Worm (Caenorhabditis elegans): ENCODE data around the gene ins-17.
A peak's percentile ranks its signal among the peaks of the same experiment; 100 is the strongest.

The ins-17 gene

ce11 chrIII:4477472-4477871 is at the start of gene ins-17:
TSS of gene ins-17 (minus strand) at chrIII:4477572.
- TF ChIP-seq ets-7 (tag; optimal IDR thresholded peaks at IDR 0.05): no peak
- TF ChIP-seq tbx-37 (GFP tag; conservative IDR thresholded peaks at IDR 0.05): no peak
- TF ChIP-seq ama-1 (optimal IDR thresholded peaks at IDR 0.05): no peak
- TF ChIP-seq B0310.2 (tag; optimal IDR thresholded peaks at IDR 0.05): no peak
- TF ChIP-seq scrt-1 (GFP tag; IDR thresholded peaks at IDR 0.05): no peak
- TF ChIP-seq hnd-1 (tag; optimal IDR thresholded peaks at IDR 0.05): no peak
- TF ChIP-seq tbx-11 (GFP tag; IDR thresholded peaks at IDR 0.05): no peak
- TF ChIP-seq pes-1 (GFP tag; IDR thresholded peaks at IDR 0.05): no peak
- no peak for TF ChIP-seq F13C5.2 (tag; optimal IDR thresholded peaks at IDR 0.05)
- no peak for TF ChIP-seq hmg-4 (GFP tag; optimal IDR thresholded peaks at IDR 0.05)
- TF ChIP-seq flt-1 (GFP tag; IDR thresholded peaks at IDR 0.05): no peak
- TF ChIP-seq tra-4 (tag; optimal IDR thresholded peaks at IDR 0.05): no peak

- TF ChIP-seq ets-7 (tag; optimal IDR thresholded peaks at IDR 0.05): no peak
- TF ChIP-seq hmg-4 (GFP tag; optimal IDR thresholded peaks at IDR 0.05): no peak
- no peak for TF ChIP-seq aly-1 (tag; optimal IDR thresholded peaks at IDR 0.05)
- TF ChIP-seq F13C5.2 (tag; optimal IDR thresholded peaks at IDR 0.05): no peak
- TF ChIP-seq sea-1 (GFP tag; conservative IDR thresholded peaks at IDR 0.05): no peak
- no peak for TF ChIP-seq tra-4 (tag; optimal IDR thresholded peaks at IDR 0.05)
- no peak for TF ChIP-seq ceh-36 (tag; optimal IDR thresholded peaks at IDR 0.05)
- TF ChIP-seq ceh-13 (GFP tag; optimal IDR thresholded peaks at IDR 0.05): no peak
- TF ChIP-seq tbx-11 (GFP tag; IDR thresholded peaks at IDR 0.05): no peak
- TF ChIP-seq pes-1 (GFP tag; IDR thresholded peaks at IDR 0.05): no peak
These were observed 48.6 kb upstream of the ins-17 start for ce11 chrIII:4525998-4526397.

ce11 chrIII:4524071-4524470 is 46.7 kb upstream of the ins-17 start:
- TF ChIP-seq ceh-36 (tag; optimal IDR thresholded peaks at IDR 0.05) (peak; percentile 59), pes-1 (GFP tag; IDR thresholded peaks at IDR 0.05) (no peak)

ce11 chrIII:4523411-4523810 is 46.0 kb upstream of the ins-17 start:
- TF ChIP-seq flt-1 (GFP tag; IDR thresholded peaks at IDR 0.05): no peak
- no peak for TF ChIP-seq F13C5.2 (tag; optimal IDR thresholded peaks at IDR 0.05)
- TF ChIP-seq hnd-1 (tag; optimal IDR thresholded peaks at IDR 0.05): no peak
- no peak for TF ChIP-seq hmg-4 (GFP tag; optimal IDR thresholded peaks at IDR 0.05)
- no peak for TF ChIP-seq B0310.2 (tag; optimal IDR thresholded peaks at IDR 0.05)
- no peak for TF ChIP-seq ceh-36 (tag; optimal IDR thresholded peaks at IDR 0.05)
- TF ChIP-seq hmbx-1 (tag; optimal IDR thresholded peaks at IDR 0.05): no peak
- no peak for TF ChIP-seq ama-1 (optimal IDR thresholded peaks at IDR 0.05)
- no peak for TF ChIP-seq aly-1 (tag; optimal IDR thresholded peaks at IDR 0.05)
- no peak for TF ChIP-seq ets-7 (tag; optimal IDR thresholded peaks at IDR 0.05)
- TF ChIP-seq scrt-1 (GFP tag; IDR thresholded peaks at IDR 0.05): no peak
- no peak for TF ChIP-seq ceh-13 (GFP tag; optimal IDR thresholded peaks at IDR 0.05)
- no peak for TF ChIP-seq tbx-37 (GFP tag; conservative IDR thresholded peaks at IDR 0.05)
- TF ChIP-seq tbx-11 (GFP tag; IDR thresholded peaks at IDR 0.05): no peak
- TF ChIP-seq sea-1 (GFP tag; conservative IDR thresholded peaks at IDR 0.05): no peak
- no peak for TF ChIP-seq tra-4 (tag; optimal IDR thresholded peaks at IDR 0.05)
- no peak for TF ChIP-seq pes-1 (GFP tag; IDR thresholded peaks at IDR 0.05)

- TF ChIP-seq scrt-1 (GFP tag; IDR thresholded peaks at IDR 0.05) (no peak), ets-7 (tag; optimal IDR thresholded peaks at IDR 0.05) (no peak), B0310.2 (tag; optimal IDR thresholded peaks at IDR 0.05) (no peak), hnd-1 (tag; optimal IDR thresholded peaks at IDR 0.05) (no peak), tbx-37 (GFP tag; conservative IDR thresholded peaks at IDR 0.05) (no peak), hmbx-1 (tag; optimal IDR thresholded peaks at IDR 0.05) (no peak), hmg-4 (GFP tag; optimal IDR thresholded peaks at IDR 0.05) (no peak), sea-1 (GFP tag; conservative IDR thresholded peaks at IDR 0.05) (no peak), ceh-36 (tag; optimal IDR thresholded peaks at IDR 0.05) (no peak), tbx-11 (GFP tag; IDR thresholded peaks at IDR 0.05) (no peak), ceh-13 (GFP tag; optimal IDR thresholded peaks at IDR 0.05) (no peak)
These were observed 42.7 kb upstream of the ins-17 start, which contains the start of gene cdh-4 for ce11 chrIII:4520057-4520456. TSS of gene cdh-4 (plus strand) at chrIII:4520357.

ce11 chrIII:4519410-4519809 is 42.0 kb upstream of the ins-17 start:
- TF ChIP-seq hmg-4 (GFP tag; optimal IDR thresholded peaks at IDR 0.05) (peak; percentile 30), ceh-36 (tag; optimal IDR thresholded peaks at IDR 0.05) (no peak)

ce11 chrIII:4517781-4518180 is 40.4 kb upstream of the ins-17 start:
- TF ChIP-seq aly-1 (tag; optimal IDR thresholded peaks at IDR 0.05) (no peak), flt-1 (GFP tag; IDR thresholded peaks at IDR 0.05) (no peak), scrt-1 (GFP tag; IDR thresholded peaks at IDR 0.05) (no peak), tra-4 (tag; optimal IDR thresholded peaks at IDR 0.05) (no peak), ama-1 (optimal IDR thresholded peaks at IDR 0.05) (no peak), B0310.2 (tag; optimal IDR thresholded peaks at IDR 0.05) (no peak), tbx-11 (GFP tag; IDR thresholded peaks at IDR 0.05) (no peak), ets-7 (tag; optimal IDR thresholded peaks at IDR 0.05) (no peak), hmbx-1 (tag; optimal IDR thresholded peaks at IDR 0.05) (no peak), tbx-37 (GFP tag; conservative IDR thresholded peaks at IDR 0.05) (no peak), pes-1 (GFP tag; IDR thresholded peaks at IDR 0.05) (no peak), ceh-13 (GFP tag; optimal IDR thresholded peaks at IDR 0.05) (no peak), ceh-36 (tag; optimal IDR thresholded peaks at IDR 0.05) (no peak), hmg-4 (GFP tag; optimal IDR thresholded peaks at IDR 0.05) (no peak), F13C5.2 (tag; optimal IDR thresholded peaks at IDR 0.05) (no peak), hnd-1 (tag; optimal IDR thresholded peaks at IDR 0.05) (no peak)

ce11 chrIII:4515173-4515572 is 37.8 kb upstream of the ins-17 start:
- TF ChIP-seq F13C5.2 (tag; optimal IDR thresholded peaks at IDR 0.05) (no peak), hmbx-1 (tag; optimal IDR thresholded peaks at IDR 0.05) (no peak), sea-1 (GFP tag; conservative IDR thresholded peaks at IDR 0.05) (no peak), hmg-4 (GFP tag; optimal IDR thresholded peaks at IDR 0.05) (peak; percentile 5), pes-1 (GFP tag; IDR thresholded peaks at IDR 0.05) (no peak), aly-1 (tag; optimal IDR thresholded peaks at IDR 0.05) (no peak)
